Worm (Caenorhabditis elegans) whole organism, young adult: ENCODE results near the gene srsx-28.

Experiments
- B0019.2 ChIP-seq: fragments of 200-800 bp; sonication (Bioruptor generic); conservative IDR thresholded peaks from 2 replicates; pipeline ENCODE4 v1.3.6; 2022; ENCODE audit warnings: missing genetic modification reagents, missing genetic modification characterization, missing compliant biosample characterization
- F49E8.2 ChIP-seq: sonication (generic microtip); optimal IDR thresholded peaks from 3 replicates; lab custom pipeline; 2017; ENCODE audit warnings: missing genetic modification characterization, mild to moderate bottlenecking, missing compliant biosample characterization, antibody characterized with exemption, moderate library complexity; ENCODE audit not compliant: insufficient read depth
- F52B5.7 ChIP-seq: sonication (generic microtip); optimal IDR thresholded peaks from 2 replicates; lab custom pipeline; 2016; ENCODE audit warnings: mild to moderate bottlenecking, missing genetic modification characterization, missing compliant biosample characterization
- K11D2.4 ChIP-seq: fragments of 200-800 bp; sonication (Bioruptor generic); IDR thresholded peaks from 2 replicates; pipeline ENCODE4 v1.3.6; 2022; ENCODE audit warnings: missing genetic modification reagents, missing genetic modification characterization, missing compliant biosample characterization
- Y53F4B.3 ChIP-seq: fragments of 200-800 bp; sonication (Bioruptor generic); IDR thresholded peaks from 2 replicates; pipeline ENCODE4 v1.3.6; 2022; ENCODE audit warnings: missing genetic modification reagents, missing genetic modification characterization, missing compliant biosample characterization
- Y56A3A.18 ChIP-seq: fragments of 200-800 bp; sonication (Bioruptor generic); IDR thresholded peaks from 2 replicates; pipeline ENCODE4 v1.3.6; 2022; ENCODE audit warnings: missing genetic modification reagents, missing genetic modification characterization, missing compliant biosample characterization
- Y79H2A.3 ChIP-seq: fragments of 200-800 bp; sonication (Bioruptor generic); conservative IDR thresholded peaks from 2 replicates; pipeline ENCODE4 v1.3.6; 2022; ENCODE audit warnings: missing genetic modification reagents, missing genetic modification characterization, missing compliant biosample characterization
- attf-5 ChIP-seq: fragments of 200-800 bp; sonication (Bioruptor generic); optimal IDR thresholded peaks from 2 replicates; lab custom pipeline; 2018; ENCODE audit warnings: mild to moderate bottlenecking, missing genetic modification characterization, missing compliant biosample characterization
- attf-6 ChIP-seq: fragments of 200-800 bp; sonication (Bioruptor generic); IDR thresholded peaks from 2 replicates; pipeline ENCODE4 v1.3.6; 2022; ENCODE audit warnings: missing genetic modification reagents, missing genetic modification characterization, missing compliant biosample characterization
- ceh-100 ChIP-seq: fragments of 200-800 bp; sonication (Bioruptor generic); IDR thresholded peaks from 2 replicates; pipeline ENCODE4 v1.3.6; 2022; ENCODE audit warnings: missing genetic modification reagents, missing genetic modification characterization, missing compliant biosample characterization
- ceh-91 ChIP-seq: fragments of 200-800 bp; sonication (Bioruptor generic); IDR thresholded peaks from 2 replicates; pipeline ENCODE4 v1.3.6; 2022; ENCODE audit warnings: missing genetic modification reagents, missing genetic modification characterization, missing compliant biosample characterization
- die-1 ChIP-seq: sonication (generic microtip); optimal IDR thresholded peaks from 2 replicates; lab custom pipeline; 2016; ENCODE audit warnings: missing genotype, mild to moderate bottlenecking, missing genetic modification characterization, missing compliant biosample characterization
- dpff-1 ChIP-seq: sonication (generic microtip); optimal IDR thresholded peaks from 2 replicates; lab custom pipeline; 2017; ENCODE audit warnings: mild to moderate bottlenecking, missing genetic modification characterization, missing compliant biosample characterization
- egl-18 ChIP-seq: fragments of 200-800 bp; sonication (Bioruptor generic); IDR thresholded peaks from 2 replicates; pipeline ENCODE4 v1.3.6; 2022; ENCODE audit warnings: missing genetic modification reagents, missing genetic modification characterization, missing compliant biosample characterization
- egrh-3 ChIP-seq: fragments of 200-800 bp; sonication (Bioruptor generic); IDR thresholded peaks from 2 replicates; pipeline ENCODE4 v1.3.6; 2022; ENCODE audit warnings: missing genetic modification reagents, missing genetic modification characterization, missing compliant biosample characterization
- hlh-12 ChIP-seq: sonication (generic microtip); optimal IDR thresholded peaks from 2 replicates; lab custom pipeline; 2016; ENCODE audit warnings: missing genetic modification characterization, missing compliant biosample characterization
- hlh-26 ChIP-seq: fragments of 200-800 bp; sonication (Bioruptor generic); conservative IDR thresholded peaks from 2 replicates; pipeline ENCODE4 v1.3.6; 2022; ENCODE audit warnings: missing genetic modification reagents, missing genetic modification characterization, missing compliant biosample characterization
- hmg-1.2 ChIP-seq: fragments of 200-800 bp; sonication (Bioruptor generic); IDR thresholded peaks from 2 replicates; pipeline ENCODE4 v1.3.6; 2022; ENCODE audit warnings: missing genetic modification reagents, missing genetic modification characterization, missing compliant biosample characterization
- lag-1 ChIP-seq: fragments of 200-800 bp; sonication (Bioruptor generic); IDR thresholded peaks from 2 replicates; pipeline ENCODE4 v1.3.6; 2022; ENCODE audit warnings: missing genetic modification reagents, missing genetic modification characterization, missing compliant biosample characterization
- madf-10 ChIP-seq: sonication (generic microtip); optimal IDR thresholded peaks from 2 replicates; lab custom pipeline; 2016; ENCODE audit warnings: mild to moderate bottlenecking, missing genetic modification characterization, missing compliant biosample characterization
- madf-3 ChIP-seq: fragments of 200-800 bp; sonication (Bioruptor generic); IDR thresholded peaks from 2 replicates; pipeline ENCODE4 v1.3.6; 2022; ENCODE audit warnings: missing genetic modification reagents, missing genetic modification characterization, missing compliant biosample characterization
- nfya-2 ChIP-seq: fragments of 200-800 bp; sonication (Bioruptor generic); IDR thresholded peaks from 2 replicates; pipeline ENCODE4 v1.3.6; 2022; ENCODE audit warnings: missing genetic modification reagents, missing genetic modification characterization, missing compliant biosample characterization
- nfyb-1 ChIP-seq: fragments of 200-800 bp; sonication (Bioruptor generic); IDR thresholded peaks from 2 replicates; pipeline ENCODE4 v1.3.6; 2022; ENCODE audit warnings: missing genetic modification reagents, missing genetic modification characterization, missing compliant biosample characterization
- nhr-120 ChIP-seq: fragments of 200-800 bp; sonication (Bioruptor generic); IDR thresholded peaks from 2 replicates; pipeline ENCODE4 v1.3.6; 2022; ENCODE audit warnings: missing genetic modification characterization, missing compliant biosample characterization
- nhr-80 ChIP-seq: sonication (generic microtip); optimal IDR thresholded peaks from 2 replicates; lab custom pipeline; 2016; ENCODE audit warnings: missing genetic modification characterization, missing compliant biosample characterization
- sea-2 ChIP-seq: fragments of 200-800 bp; sonication (Bioruptor generic); IDR thresholded peaks from 2 replicates; pipeline ENCODE4 v1.3.6; 2022; ENCODE audit warnings: missing genetic modification characterization, missing compliant biosample characterization
- snpc-1.1 ChIP-seq: sonication (generic microtip); optimal IDR thresholded peaks from 2 replicates; lab custom pipeline; 2017; ENCODE audit warnings: missing genetic modification characterization, mild to moderate bottlenecking, missing compliant biosample characterization, antibody characterized with exemption, moderate library complexity, missing genotype, missing genetic modification reagents; ENCODE audit not compliant: insufficient read depth
- snpc-4 ChIP-seq, 5 experiments: fragments of 150-350 bp in 1 of 5; sonication (generic microtip) in 4 of 5; optimal IDR thresholded peaks; 2 replicates each; lab custom pipeline; 2014 to 2018; ENCODE audit warnings: missing genetic modification characterization in 5 of 5, missing biosample characterization in 3 of 5, antibody characterized with exemption in 2 of 5, mild to moderate bottlenecking in 2 of 5, missing compliant biosample characterization in 2 of 5, missing genotype in 2 of 5, moderate library complexity in 2 of 5, missing genetic modification reagents in 1 of 5
- sptf-2 ChIP-seq: fragments of 200-800 bp; sonication (Bioruptor generic); optimal IDR thresholded peaks from 2 replicates; lab custom pipeline; 2018; ENCODE audit warnings: mild to moderate bottlenecking, missing genetic modification characterization, missing compliant biosample characterization
- tlf-1 ChIP-seq: fragments of 200-800 bp; sonication (Bioruptor generic); optimal IDR thresholded peaks from 2 replicates; lab custom pipeline; 2018; ENCODE audit warnings: mild to moderate bottlenecking, missing genetic modification characterization, missing compliant biosample characterization
- unc-130 ChIP-seq: sonication (generic microtip); optimal IDR thresholded peaks from 2 replicates; lab custom pipeline; 2016; ENCODE audit warnings: missing genetic modification reagents, missing genetic modification characterization, missing compliant biosample characterization
- xnd-1 ChIP-seq: sonication (generic microtip); optimal IDR thresholded peaks from 2 replicates; lab custom pipeline; 2016; ENCODE audit warnings: missing genotype, missing genetic modification reagents, missing genetic modification characterization, missing compliant biosample characterization
- zfh-2 ChIP-seq: fragments of 200-800 bp; sonication (Bioruptor generic); conservative IDR thresholded peaks from 2 replicates; pipeline ENCODE4 v1.3.6; 2022; ENCODE audit warnings: missing genetic modification reagents, missing genetic modification characterization, missing compliant biosample characterization
- ztf-18 ChIP-seq: sonication (generic microtip); optimal IDR thresholded peaks from 2 replicates; lab custom pipeline; 2016; ENCODE audit warnings: missing genotype, mild to moderate bottlenecking, missing genetic modification characterization, missing compliant biosample characterization
- ztf-25 ChIP-seq: fragments of 200-800 bp; sonication (Bioruptor generic); IDR thresholded peaks from 2 replicates; pipeline ENCODE4 v1.3.6; 2022; ENCODE audit warnings: missing genetic modification reagents, missing genetic modification characterization, missing compliant biosample characterization
- ztf-6 ChIP-seq: fragments of 200-800 bp; sonication (Bioruptor generic); IDR thresholded peaks from 2 replicates; pipeline ENCODE4 v1.3.6; 2022; ENCODE audit warnings: missing genetic modification reagents, missing genetic modification characterization, missing compliant biosample characterization

The srsx-28 gene

DNA sequence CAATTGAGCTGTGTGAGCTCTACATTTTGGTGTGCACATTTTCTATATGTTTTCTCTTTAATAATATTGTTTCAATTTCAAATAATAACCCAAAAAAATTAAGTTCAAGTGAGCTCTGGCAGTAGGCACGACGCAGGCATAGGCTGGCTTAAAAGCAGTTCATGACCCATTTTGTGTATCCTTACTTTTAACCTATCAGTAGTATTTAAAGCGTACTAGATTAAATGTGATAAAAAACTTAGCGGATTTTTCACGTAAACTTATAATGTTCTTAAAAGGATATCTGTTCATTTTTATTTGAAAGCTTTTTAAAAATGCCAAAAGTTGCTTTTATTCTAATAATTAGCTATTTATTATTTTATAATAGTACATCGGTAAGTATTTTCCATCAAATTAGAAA lies 29.1 kb upstream of the srsx-28 start, which contains the start of gene C08B6.6:
Gene C08B6.6, plus strand, starts transcription at position 301 of the 400 bp plus-strand sequence.
- TF ChIP-seq hlh-12 (tag; lab: Kevin White, UChicago) (no peak), ztf-6 (GFP tag; lab: Robert Waterston, UW) (no peak), snpc-1.1 (tag; lab: Kevin White, UChicago) (no peak), madf-3 (no peak), attf-6 (no peak), nhr-80 (no peak), attf-5 (no peak)

DNA sequence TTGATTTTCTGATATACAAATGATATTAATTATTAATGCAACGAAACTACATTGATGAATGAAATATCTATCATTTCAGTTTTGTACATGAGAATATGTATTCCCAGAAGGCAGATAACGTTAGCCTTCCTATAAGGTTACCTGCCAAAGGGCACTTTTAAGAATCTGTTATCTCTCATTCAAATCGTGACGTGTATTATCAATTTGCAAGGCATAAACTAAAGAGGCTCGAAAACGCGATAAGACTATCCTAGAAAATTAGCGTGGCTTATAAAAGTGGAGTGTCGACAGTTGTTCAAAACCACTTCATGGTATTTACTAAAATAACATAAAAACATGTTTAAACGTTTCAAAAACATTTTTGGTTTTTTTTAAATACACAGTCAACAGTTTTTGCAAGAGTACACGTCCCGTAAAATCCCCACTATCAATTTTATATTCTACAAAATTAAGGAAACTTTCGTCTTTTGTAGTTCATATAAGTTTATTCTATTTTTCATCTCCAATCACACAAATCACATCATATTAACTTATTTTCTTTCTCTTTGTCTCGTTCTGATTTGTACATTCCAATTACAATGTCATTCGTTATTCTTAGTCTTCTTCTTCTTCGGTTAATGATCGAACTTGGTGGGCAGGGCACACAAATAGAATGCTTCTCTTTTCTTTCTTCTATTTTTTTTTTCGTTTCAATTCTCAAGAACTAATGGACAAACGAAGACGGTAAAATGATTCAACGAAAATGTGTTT lies 27.4 kb upstream of the srsx-28 start, which contains the start of gene C08B6.10:
Gene C08B6.10, plus strand, starts transcription at position 700 of the 750 bp plus-strand sequence.
- no peak for TF ChIP-seq dpff-1 (tag; lab: Kevin White, UChicago)
- no peak for TF ChIP-seq hmg-1.2 (GFP tag; lab: Robert Waterston, UW)
- no peak for TF ChIP-seq Y56A3A.18
- no peak for TF ChIP-seq unc-130 (GFP tag; lab: Kevin White, UChicago)
- no peak for TF ChIP-seq lag-1 (GFP tag; lab: Robert Waterston, UW)
- TF ChIP-seq snpc-1.1 (tag; lab: Kevin White, UChicago): no peak
- TF ChIP-seq Y79H2A.3 (GFP tag; lab: Robert Waterston, UW): no peak
- TF ChIP-seq sptf-2: no peak
- no peak for TF ChIP-seq sea-2 (GFP tag; lab: Robert Waterston, UW)

DNA sequence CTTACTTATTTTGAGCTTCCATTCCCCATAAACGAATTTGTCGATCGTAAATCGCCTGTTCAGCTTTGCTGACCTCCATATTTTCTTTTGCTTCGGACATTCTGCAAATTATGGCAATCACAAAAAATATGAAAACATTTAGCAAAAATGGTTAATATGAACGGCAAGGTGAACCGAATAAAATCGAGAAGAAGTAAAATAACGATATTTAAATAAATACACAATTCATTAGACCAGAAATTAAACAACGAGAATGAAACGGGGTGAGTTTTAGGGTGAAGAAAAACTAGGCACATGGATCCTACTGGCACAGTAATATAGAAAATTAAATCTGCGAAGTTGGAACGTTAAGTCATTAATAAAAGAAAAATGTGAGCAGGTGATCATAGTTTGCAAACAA lies 22.2 kb upstream of the srsx-28 start, which contains the start of gene aos-1:
Gene aos-1, minus strand, starts transcription at position 101 of the 400 bp plus-strand sequence.
- no peak for TF ChIP-seq egrh-3 (GFP tag; lab: Robert Waterston, UW)
- TF ChIP-seq nfyb-1 (GFP tag; lab: Robert Waterston, UW): no peak
- no peak for TF ChIP-seq ztf-18 (tag; lab: Kevin White, UChicago)
- TF ChIP-seq hlh-26 (GFP tag; lab: Robert Waterston, UW): no peak
- no peak for TF ChIP-seq B0019.2 (GFP tag; lab: Robert Waterston, UW)
- no peak for TF ChIP-seq madf-10
- TF ChIP-seq ceh-100 (GFP tag; lab: Robert Waterston, UW): no peak
- TF ChIP-seq tlf-1: no peak
- no peak for TF ChIP-seq nfya-2 (GFP tag; lab: Robert Waterston, UW)
- no peak for TF ChIP-seq K11D2.4 (GFP tag; lab: Robert Waterston, UW)
- TF ChIP-seq F52B5.7 (tag; lab: Kevin White, UChicago): no peak
- no peak for TF ChIP-seq nhr-120
- no peak for TF ChIP-seq F49E8.2 (tag; lab: Kevin White, UChicago)
- TF ChIP-seq ceh-91 (GFP tag; lab: Robert Waterston, UW): no peak

DNA sequence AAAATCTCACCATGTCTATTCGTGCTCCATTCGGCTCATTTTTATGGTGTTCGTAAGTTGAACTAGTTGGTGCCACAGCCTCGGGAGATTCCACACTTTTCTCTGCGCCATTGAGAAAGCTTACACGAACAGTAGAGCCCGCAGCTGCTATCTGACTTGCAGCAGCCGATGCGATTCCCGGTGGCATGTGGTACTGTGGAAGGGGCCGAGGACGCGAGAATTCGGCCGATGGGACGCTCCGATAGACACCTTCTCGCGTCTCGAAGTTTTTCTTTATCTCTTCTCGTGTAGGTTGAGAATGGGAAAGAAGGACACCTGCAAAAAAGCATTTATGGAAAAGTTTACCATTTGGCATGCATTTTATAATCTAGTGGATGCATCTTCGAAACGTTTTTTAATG lies 19.1 kb upstream of the srsx-28 start:
- TF ChIP-seq xnd-1 (no peak), zfh-2 (GFP tag; lab: Robert Waterston, UW) (peak; percentile 64)

DNA sequence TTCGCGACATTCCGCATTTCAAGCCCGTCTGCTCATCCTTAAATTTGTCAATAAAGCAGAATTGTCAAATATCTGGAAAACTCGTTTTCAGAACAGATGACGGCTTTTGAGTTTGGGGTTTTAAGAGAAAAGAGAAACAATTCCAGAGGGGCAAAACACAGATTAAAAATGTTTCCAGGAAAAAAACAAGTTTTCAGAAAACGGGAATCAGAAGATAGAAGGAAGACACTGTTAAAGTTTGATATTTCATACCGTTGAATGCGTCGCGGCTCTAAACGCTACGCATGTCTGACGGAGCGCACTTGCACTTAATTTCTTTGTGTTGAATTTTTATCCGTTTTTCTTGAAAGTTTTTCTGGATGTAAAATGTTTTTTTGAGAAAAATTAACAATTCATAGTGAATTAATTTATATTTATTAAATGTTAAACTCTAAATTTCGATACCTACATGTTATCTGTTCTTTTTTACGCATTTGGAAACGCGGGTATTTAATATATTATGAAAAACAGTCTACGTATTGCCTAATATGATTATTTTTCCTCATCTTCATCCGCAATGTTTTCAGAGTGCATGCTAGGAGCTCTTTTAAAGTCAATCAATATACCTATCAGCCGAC lies 18.2 kb upstream of the srsx-28 start, which contains the start of the genes C08B6.18, wdr-20 and C08B6.8:
Gene C08B6.18, minus strand, starts transcription at position 51 of the 617 bp plus-strand sequence.
Gene wdr-20, minus strand, starts transcription at position 82 of the 617 bp plus-strand sequence.
Gene C08B6.8, plus strand, starts transcription at position 567 of the 617 bp plus-strand sequence.
- TF ChIP-seq egl-18 (GFP tag; lab: Robert Waterston, UW) (no peak), Y53F4B.3 (GFP tag; lab: Robert Waterston, UW) (no peak), snpc-4 (GFP tag; optimal IDR thresholded peaks at IDR 0.05; lab: Kevin White, UChicago) (no peak), snpc-4 (tag; optimal IDR thresholded peaks at IDR 0.05; lab: Kevin White, UChicago) (peak in 1 of 4 experiments; percentile 35), die-1 (tag; lab: Kevin White, UChicago) (no peak), ztf-25 (GFP tag; lab: Robert Waterston, UW) (no peak), madf-3 (peak; percentile 89)
